Fruit fly (Drosophila melanogaster) whole organism, embryonic: ENCODE measurements around the gene CG10333.
A peak's percentile ranks its signal among the peaks of the same experiment; 100 is the strongest.

Source experiments
- Bgb ChIP-seq: fragments of 200-800 bp; sonication (Bioruptor generic); IDR thresholded peaks from 2 replicates; pipeline ENCODE4 v1.3.6; 2022; ENCODE audit warnings: missing biosample characterization, missing genetic modification characterization; ENCODE audit not compliant: partially characterized antibody
- CG10543 ChIP-seq: fragments of 200-800 bp; sonication (Bioruptor generic); optimal IDR thresholded peaks from 3 replicates; lab custom pipeline; 2017; ENCODE audit warnings: missing biosample characterization, mild to moderate bottlenecking, missing genetic modification characterization, moderate library complexity
- CG11456 ChIP-seq: fragments of 200-800 bp; sonication (Bioruptor generic); IDR thresholded peaks from 3 replicates; pipeline ENCODE4 v1.3.6; 2022; ENCODE audit warnings: missing biosample characterization, missing genetic modification characterization
- CG11723 ChIP-seq: fragments of 200-800 bp; sonication (Bioruptor generic); optimal IDR thresholded peaks from 2 replicates; lab custom pipeline; 2017; ENCODE audit warnings: missing biosample characterization, mild to moderate bottlenecking, missing genetic modification characterization
- CG14667 ChIP-seq: fragments of 200-800 bp; sonication (Bioruptor generic); IDR thresholded peaks from 2 replicates; pipeline ENCODE4 v1.3.6; 2022; ENCODE audit warnings: missing biosample characterization, missing genetic modification characterization
- CG14965 ChIP-seq: fragments of 200-800 bp; sonication (Bioruptor generic); optimal IDR thresholded peaks from 2 replicates; lab custom pipeline; 2016; ENCODE audit warnings: missing biosample characterization, missing genetic modification characterization, borderline replicate concordance
- CG17912 ChIP-seq: fragments of 200-800 bp; sonication (Bioruptor generic); optimal IDR thresholded peaks from 2 replicates; lab custom pipeline; 2018; ENCODE audit warnings: missing biosample characterization, mild to moderate bottlenecking, missing genetic modification characterization
- CG18262 ChIP-seq: fragments of 200-800 bp; optimal IDR thresholded peaks from 3 replicates; lab custom pipeline; 2019; ENCODE audit warnings: missing biosample characterization, mild to moderate bottlenecking, missing genetic modification characterization, moderate library complexity
- CG1832 ChIP-seq: fragments of 200-800 bp; sonication (Bioruptor generic); optimal IDR thresholded peaks from 2 replicates; lab custom pipeline; 2017; ENCODE audit warnings: missing biosample characterization, mild to moderate bottlenecking, missing genetic modification characterization, inconsistent platforms
- CG18619 ChIP-seq: fragments of 200-800 bp; sonication (Bioruptor generic); optimal IDR thresholded peaks from 3 replicates; lab custom pipeline; 2017; ENCODE audit warnings: missing biosample characterization, mild to moderate bottlenecking, missing genetic modification characterization
- CG2116 ChIP-seq: fragments of 200-800 bp; sonication (Bioruptor generic); optimal IDR thresholded peaks from 3 replicates; lab custom pipeline; 2018; ENCODE audit warnings: missing biosample characterization, mild to moderate bottlenecking, missing genetic modification characterization
- CG30431 ChIP-seq: fragments of 200-800 bp; sonication (Bioruptor generic); optimal IDR thresholded peaks from 2 replicates; lab custom pipeline; 2017; ENCODE audit warnings: missing biosample characterization, missing genetic modification characterization
- CG33213 ChIP-seq: fragments of 200-800 bp; sonication (Bioruptor generic); optimal IDR thresholded peaks from 3 replicates; lab custom pipeline; 2016; ENCODE audit warnings: missing biosample characterization, missing genetic modification characterization
- CG42726 ChIP-seq: fragments of 200-800 bp; sonication (Bioruptor generic); IDR thresholded peaks from 2 replicates; pipeline ENCODE4 v1.3.6; 2022; ENCODE audit warnings: missing biosample characterization, missing genetic modification characterization; ENCODE audit not compliant: partially characterized antibody
- CG4360 ChIP-seq: fragments of 200-800 bp; sonication (Bioruptor generic); IDR thresholded peaks from 2 replicates; pipeline ENCODE4 v1.3.6; 2022; ENCODE audit warnings: missing biosample characterization, missing genetic modification characterization
- CG4424 ChIP-seq: fragments of 200-800 bp; sonication (Bioruptor generic); optimal IDR thresholded peaks from 3 replicates; lab custom pipeline; 2016; ENCODE audit warnings: missing biosample characterization, missing genetic modification characterization
- CG5180 ChIP-seq: fragments of 200-800 bp; sonication (Bioruptor generic); optimal IDR thresholded peaks from 3 replicates; lab custom pipeline; 2017; ENCODE audit warnings: missing biosample characterization, missing genetic modification characterization, mild to moderate bottlenecking, moderate library complexity, missing genetic modification reagents
- CG7372 ChIP-seq: fragments of 200-800 bp; sonication (Bioruptor generic); IDR thresholded peaks from 2 replicates; pipeline ENCODE4 v1.3.6; 2022; ENCODE audit warnings: missing biosample characterization, missing genetic modification characterization
- CG8359 ChIP-seq: fragments of 200-800 bp; sonication (Bioruptor generic); optimal IDR thresholded peaks from 2 replicates; lab custom pipeline; 2017; ENCODE audit warnings: missing biosample characterization, mild to moderate bottlenecking, missing genetic modification characterization, borderline replicate concordance
- CG8765 ChIP-seq: fragments of 200-800 bp; sonication (Bioruptor generic); IDR thresholded peaks from 2 replicates; pipeline ENCODE4 v1.3.6; 2022; ENCODE audit warnings: missing biosample characterization, missing genetic modification characterization
- CG8924 ChIP-seq: fragments of 200-800 bp; optimal IDR thresholded peaks from 3 replicates; lab custom pipeline; 2019; ENCODE audit warnings: missing biosample characterization, mild to moderate bottlenecking, missing genetic modification characterization, moderate library complexity
- Chrac-16 ChIP-seq: fragments of 200-800 bp; sonication (Bioruptor generic); optimal IDR thresholded peaks from 3 replicates; lab custom pipeline; 2016; ENCODE audit warnings: missing biosample characterization, missing genetic modification characterization
- CkIIα-i1 ChIP-seq: fragments of 200-800 bp; sonication (Bioruptor generic); IDR thresholded peaks from 2 replicates; pipeline ENCODE4 v1.3.6; 2022; ENCODE audit warnings: missing biosample characterization, missing genetic modification characterization
- D19B ChIP-seq: fragments of 200-800 bp; sonication (Bioruptor generic); optimal IDR thresholded peaks from 2 replicates; lab custom pipeline; 2017; ENCODE audit warnings: missing biosample characterization, mild to moderate bottlenecking, missing genetic modification characterization
- Fer2 ChIP-seq: fragments of 200-800 bp; sonication (Bioruptor generic); optimal IDR thresholded peaks from 2 replicates; lab custom pipeline; 2018; ENCODE audit warnings: missing biosample characterization, mild to moderate bottlenecking, missing genetic modification characterization, moderate library complexity
- Hmx ChIP-seq: fragments of 200-800 bp; sonication (Bioruptor generic); optimal IDR thresholded peaks from 2 replicates; lab custom pipeline; 2016; ENCODE audit warnings: missing biosample characterization, missing genetic modification characterization
- Mes4 ChIP-seq: fragments of 200-800 bp; sonication (Bioruptor generic); optimal IDR thresholded peaks from 2 replicates; lab custom pipeline; 2016; ENCODE audit warnings: missing biosample characterization, missing genetic modification characterization
- Oli ChIP-seq: fragments of 200-800 bp; sonication (Bioruptor generic); optimal IDR thresholded peaks from 2 replicates; lab custom pipeline; 2018; ENCODE audit warnings: missing biosample characterization, mild to moderate bottlenecking, missing genetic modification characterization, moderate library complexity
- Opbp ChIP-seq: fragments of 200-800 bp; sonication (Bioruptor generic); IDR thresholded peaks from 3 replicates; pipeline ENCODE4 v1.3.6; 2022; ENCODE audit warnings: missing biosample characterization, missing genetic modification characterization; ENCODE audit not compliant: partially characterized antibody
- Rfx ChIP-seq: fragments of 200-800 bp; sonication (Bioruptor generic); IDR thresholded peaks from 2 replicates; pipeline ENCODE4 v1.3.6; 2022; ENCODE audit warnings: missing biosample characterization, missing genetic modification characterization
- Scr ChIP-seq: fragments of 200-800 bp; sonication (Bioruptor generic); IDR thresholded peaks from 2 replicates; pipeline ENCODE4 v1.3.6; 2022; ENCODE audit warnings: missing biosample characterization, missing genetic modification characterization; ENCODE audit not compliant: partially characterized antibody
- Taf1 ChIP-seq: fragments of 200-800 bp; sonication (Bioruptor generic); IDR thresholded peaks from 2 replicates; pipeline ENCODE4 v1.3.6; 2022; ENCODE audit warnings: missing biosample characterization, missing genetic modification characterization
- br ChIP-seq: fragments of >200 bp; optimal IDR thresholded peaks from 2 replicates; lab custom pipeline; 2017
- bsh ChIP-seq, 2 experiments: fragments of 200-800 bp; sonication (Bioruptor generic); optimal IDR thresholded peaks; 2 replicates each; lab custom pipeline; 2017 to 2018; ENCODE audit warnings: mild to moderate bottlenecking in 2 of 2, missing biosample characterization in 2 of 2, missing genetic modification characterization in 2 of 2, moderate library complexity in 1 of 2
- cg ChIP-seq: fragments of 200-800 bp; sonication (Bioruptor generic); optimal IDR thresholded peaks from 3 replicates; lab custom pipeline; 2019; ENCODE audit warnings: missing biosample characterization, mild to moderate bottlenecking, missing genetic modification characterization, moderate library complexity
- chif ChIP-seq, 2 experiments: fragments of 200-800 bp; sonication (Bioruptor generic); optimal IDR thresholded peaks; 3 replicates each; lab custom pipeline; 2016; ENCODE audit warnings: missing biosample characterization in 2 of 2, missing genetic modification characterization in 2 of 2
- corto ChIP-seq: fragments of 200-800 bp; sonication (Bioruptor generic); optimal IDR thresholded peaks from 2 replicates; lab custom pipeline; 2016; ENCODE audit warnings: missing biosample characterization, mild to moderate bottlenecking, missing genetic modification characterization, moderate library complexity
- da ChIP-seq: fragments of 200-800 bp; sonication (Bioruptor generic); optimal IDR thresholded peaks from 2 replicates; lab custom pipeline; 2016; ENCODE audit warnings: missing biosample characterization, missing genetic modification characterization
- dati ChIP-seq: fragments of 200-800 bp; sonication (Bioruptor generic); IDR thresholded peaks from 2 replicates; pipeline ENCODE4 v1.3.6; 2022; ENCODE audit warnings: missing biosample characterization, missing genetic modification characterization
- ewg ChIP-seq: fragments of 200-800 bp; sonication (Bioruptor generic); optimal IDR thresholded peaks from 3 replicates; lab custom pipeline; 2017; ENCODE audit warnings: mild to moderate bottlenecking, missing biosample characterization, missing genetic modification reagents, missing genetic modification characterization
- fd96Cb ChIP-seq: fragments of 200-800 bp; sonication (Bioruptor generic); optimal IDR thresholded peaks from 2 replicates; lab custom pipeline; 2018; ENCODE audit warnings: missing biosample characterization, mild to moderate bottlenecking, missing genetic modification characterization, moderate library complexity
- fru ChIP-seq: fragments of >200 bp; optimal IDR thresholded peaks from 2 replicates; lab custom pipeline; 2017
- hb ChIP-seq: fragments of 200-800 bp; sonication (Bioruptor generic); IDR thresholded peaks from 3 replicates; pipeline ENCODE4 v1.3.6; 2022; ENCODE audit warnings: missing biosample characterization, missing genetic modification characterization; ENCODE audit not compliant: partially characterized antibody
- nmo ChIP-seq: fragments of 200-800 bp; sonication (Bioruptor generic); optimal IDR thresholded peaks from 2 replicates; lab custom pipeline; 2018; ENCODE audit warnings: missing biosample characterization, mild to moderate bottlenecking, missing genetic modification characterization, moderate library complexity
- onecut ChIP-seq: fragments of 200-800 bp; sonication (Bioruptor generic); IDR thresholded peaks from 2 replicates; pipeline ENCODE4 v1.3.6; 2022; ENCODE audit warnings: missing biosample characterization, missing genetic modification characterization
- pros ChIP-seq: fragments of 200-800 bp; sonication (Bioruptor generic); optimal IDR thresholded peaks from 3 replicates; lab custom pipeline; 2019; ENCODE audit warnings: missing biosample characterization, mild to moderate bottlenecking, missing genetic modification characterization, moderate library complexity
- pzg ChIP-seq: fragments of 200-800 bp; sonication (Bioruptor generic); optimal IDR thresholded peaks from 3 replicates; lab custom pipeline; 2018; ENCODE audit warnings: missing biosample characterization, mild to moderate bottlenecking, missing genetic modification characterization, moderate library complexity
- sd ChIP-seq: fragments of 200-800 bp; sonication (Bioruptor generic); optimal IDR thresholded peaks from 3 replicates; lab custom pipeline; 2018; ENCODE audit warnings: missing biosample characterization, mild to moderate bottlenecking, missing genetic modification characterization, moderate library complexity
- seq ChIP-seq: fragments of 200-800 bp; sonication (Bioruptor generic); IDR thresholded peaks from 2 replicates; pipeline ENCODE4 v1.3.6; 2022; ENCODE audit warnings: missing biosample characterization, missing genetic modification characterization
- shn ChIP-seq: fragments of 200-800 bp; sonication (Bioruptor generic); optimal IDR thresholded peaks from 3 replicates; lab custom pipeline; 2016; ENCODE audit warnings: missing biosample characterization, missing genetic modification characterization
- sna ChIP-seq: fragments of 200-800 bp; sonication (Bioruptor generic); IDR thresholded peaks from 2 replicates; pipeline ENCODE4 v1.3.6; 2022; ENCODE audit warnings: missing biosample characterization, missing genetic modification characterization; ENCODE audit not compliant: partially characterized antibody

Gene CG10333

DNA sequence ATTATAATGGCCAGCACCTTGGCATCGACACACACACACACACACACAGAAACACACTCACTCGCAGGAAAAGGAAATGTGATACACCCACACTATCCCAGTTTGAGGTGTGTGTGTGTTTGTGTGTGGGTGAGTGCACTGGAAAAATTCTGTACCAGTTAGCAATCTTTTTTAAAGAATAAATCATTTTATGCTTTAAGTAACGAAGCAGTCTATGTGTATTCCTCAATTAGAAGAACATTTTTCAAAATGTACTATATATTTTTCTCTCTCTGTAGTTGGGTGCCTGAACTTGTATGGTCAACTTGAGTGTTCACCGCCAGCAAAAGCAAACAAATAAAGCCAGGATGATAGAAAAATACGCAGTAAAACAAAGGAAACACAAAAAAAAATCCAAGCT is 22.0 kb upstream of the CG10333 start (continued):
- TF ChIP-seq bsh (GFP tag; optimal IDR thresholded peaks at IDR 0.05; lab: Kevin White, UChicago) (no peak), CG33213 (GFP tag; lab: Kevin White, UChicago) (no peak), CkIIα-i1 (no peak), shn (GFP tag; lab: Kevin White, UChicago) (no peak), Hmx (no peak), hb (GFP tag; lab: Robert Waterston, UW) (no peak), CG11456 (GFP tag; lab: Robert Waterston, UW) (no peak), CG4424 (no peak), CG17912 (no peak), CG14965 (GFP tag; lab: Kevin White, UChicago) (no peak), Taf1 (GFP tag; lab: Robert Waterston, UW) (no peak), sd (tag; lab: Kevin White, UChicago) (no peak), Opbp (GFP tag; lab: Robert Waterston, UW) (no peak), CG42726 (GFP tag; lab: Robert Waterston, UW) (no peak), sna (GFP tag; lab: Robert Waterston, UW) (no peak), da (GFP tag; lab: Kevin White, UChicago) (no peak), ewg (GFP tag; lab: Kevin White, UChicago) (no peak), CG7372 (GFP tag; lab: Robert Waterston, UW) (no peak), Fer2 (tag; lab: Kevin White, UChicago) (no peak), CG18619 (GFP tag; lab: Kevin White, UChicago) (no peak), CG10543 (GFP tag; lab: Kevin White, UChicago) (no peak), corto (no peak), dati (0 out of 2 replicates have a peak, but pooled peaks have one; percentile 33), nmo (no peak), CG30431 (GFP tag; lab: Kevin White, UChicago) (no peak), D19B (no peak), Scr (no peak), pzg (GFP tag; lab: Kevin White, UChicago) (no peak), pros (GFP tag; lab: Kevin White, UChicago) (no peak), fd96Cb (tag; lab: Kevin White, UChicago) (no peak), CG8924 (tag; lab: Kevin White, UChicago) (no peak), CG8765 (GFP tag; lab: Robert Waterston, UW) (peak; percentile 57; the same call in 1 of the 2 replicates), CG11723 (no peak), fru (lab: Kevin White, UChicago) (no peak), CG14667 (GFP tag; lab: Robert Waterston, UW) (no peak), Mes4 (GFP tag; lab: Kevin White, UChicago) (no peak), CG2116 (GFP tag; lab: Kevin White, UChicago) (no peak), cg (GFP tag; lab: Kevin White, UChicago) (no peak), seq (GFP tag; lab: Robert Waterston, UW) (no peak), Chrac-16 (GFP tag; lab: Kevin White, UChicago) (no peak), CG4360 (GFP tag; lab: Robert Waterston, UW) (no peak), chif (GFP tag; optimal IDR thresholded peaks at IDR 0.05; lab: Kevin White, UChicago) (no peak), CG8359 (GFP tag; lab: Kevin White, UChicago) (no peak), CG5180 (GFP tag; lab: Kevin White, UChicago) (no peak), Oli (tag; lab: Kevin White, UChicago) (no peak), Bgb (GFP tag; lab: Robert Waterston, UW) (no peak), CG18262 (tag; lab: Kevin White, UChicago) (no peak), br (lab: Kevin White, UChicago) (no peak), onecut (GFP tag; lab: Robert Waterston, UW) (no peak), CG1832 (no peak), Rfx (GFP tag; lab: Robert Waterston, UW) (0 out of 2 replicates have a peak, but pooled peaks have one; percentile 33)
